Worm (Caenorhabditis elegans) whole organism, L1 larva: ENCODE results near the gene C33C12.1.

Experiments
- aha-1 ChIP-seq: fragments of 150-350 bp; optimal IDR thresholded peaks from 2 replicates; lab custom pipeline; 2014; ENCODE audit warnings: missing biosample characterization, missing genetic modification characterization
- hlh-4 ChIP-seq: sonication (generic microtip); optimal IDR thresholded peaks from 2 replicates; lab custom pipeline; 2016; ENCODE audit warnings: mild to moderate bottlenecking, missing genetic modification characterization, missing compliant biosample characterization
- lin-39 ChIP-seq: fragments of 150-350 bp; optimal IDR thresholded peaks from 2 replicates; lab custom pipeline; 2014; ENCODE audit warnings: missing biosample characterization, missing genetic modification reagents, missing genetic modification characterization
- lsy-2 ChIP-seq, 2 experiments: fragments of 150-350 bp; optimal IDR thresholded peaks; 2 replicates each; lab custom pipeline; 2014; ENCODE audit warnings: missing biosample characterization in 2 of 2, missing genetic modification characterization in 2 of 2
- nhr-20 ChIP-seq: sonication (generic microtip); optimal IDR thresholded peaks from 2 replicates; lab custom pipeline; 2016; ENCODE audit warnings: mild to moderate bottlenecking, missing genetic modification characterization, missing compliant biosample characterization
- nhr-237 ChIP-seq: fragments of 150-350 bp; optimal IDR thresholded peaks from 2 replicates; lab custom pipeline; 2014; ENCODE audit warnings: missing biosample characterization, missing genetic modification characterization
- pqm-1 ChIP-seq: sonication (generic microtip); optimal IDR thresholded peaks from 3 replicates; lab custom pipeline; 2017; ENCODE audit warnings: missing biosample characterization, missing genetic modification characterization
- snpc-4 ChIP-seq: fragments of 150-350 bp; optimal IDR thresholded peaks from 2 replicates; lab custom pipeline; 2014; ENCODE audit warnings: missing biosample characterization, missing genetic modification characterization
- unc-62 ChIP-seq: fragments of 150-350 bp; optimal IDR thresholded peaks from 2 replicates; lab custom pipeline; 2014; ENCODE audit warnings: missing biosample characterization, missing genetic modification reagents, missing genetic modification characterization
- ztf-11 ChIP-seq, 2 experiments: sonication (generic microtip); optimal IDR thresholded peaks; 2 replicates each; lab custom pipeline; 2016 to 2017; ENCODE audit warnings: missing genetic modification characterization in 2 of 2, missing biosample characterization in 1 of 2, missing compliant biosample characterization in 1 of 2

DNA sequence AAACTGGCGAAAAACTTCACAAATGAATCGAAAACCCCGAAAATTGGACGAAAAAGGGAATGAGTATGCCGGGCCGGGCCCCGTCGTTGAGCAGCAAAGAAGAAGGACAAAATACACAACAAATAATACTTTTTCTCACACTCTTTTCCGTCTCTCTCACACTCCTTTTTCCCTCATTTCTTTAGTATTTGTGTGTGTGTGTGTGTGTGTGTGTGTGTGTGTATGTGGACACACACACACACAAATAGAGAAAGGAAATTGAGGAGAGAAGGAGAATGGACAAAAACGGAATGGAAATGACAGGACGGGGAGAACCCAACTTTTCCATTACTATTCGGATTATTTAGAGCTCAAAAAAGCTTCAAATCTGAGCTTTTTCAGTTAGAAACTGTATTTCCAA is 2.5 kb upstream of the C33C12.1 start:
- peak; percentile 50 to 77 for TF ChIP-seq lsy-2 (tag; optimal IDR thresholded peaks at IDR 0.05; lab: Kevin White, UChicago)
- TF ChIP-seq pqm-1 (tag; lab: Kevin White, UChicago): no peak
- no peak for TF ChIP-seq aha-1 (tag; lab: Kevin White, UChicago)
- TF ChIP-seq ztf-11 (tag; optimal IDR thresholded peaks at IDR 0.05; lab: Kevin White, UChicago): no peak
- no peak for TF ChIP-seq hlh-4 (tag; lab: Kevin White, UChicago)
- no peak for TF ChIP-seq nhr-237
- TF ChIP-seq unc-62 (GFP tag; lab: Kevin White, UChicago): no peak
- no peak for TF ChIP-seq snpc-4 (tag; lab: Kevin White, UChicago)
- no peak for TF ChIP-seq lin-39
- TF ChIP-seq nhr-20: peak; percentile 21
